Fruit fly (Drosophila melanogaster) whole organism, larva: ENCODE measurements around the gene CG10866.

Source experiments
- noc ChIP-seq: fragments of 200-800 bp; sonication (Bioruptor generic); optimal IDR thresholded peaks from 3 replicates; lab custom pipeline; 2019; ENCODE audit warnings: missing biosample characterization, mild to moderate bottlenecking, missing genetic modification characterization, moderate library complexity

Gene CG10866

dm6 chr3L:3892154-3892624 lies 45.6 kb downstream of the CG10866 start, which contains the start of gene Fie:
Gene Fie, plus strand, starts transcription at chr3L:3892574.
- TF ChIP-seq noc (tag; lab: Kevin White, UChicago) = peak; percentile 16

- no peak for TF ChIP-seq noc (tag; lab: Kevin White, UChicago)
These were observed 46.9 kb downstream of the CG10866 start for dm6 chr3L:3890860-3891259.

dm6 chr3L:3887392-3887791 lies 50.4 kb downstream of the CG10866 start:
- TF ChIP-seq noc (tag; lab: Kevin White, UChicago) = no peak
